Fruit fly (Drosophila melanogaster) whole organism, wandering third instar larva: Measurements from ENCODE around the gene pix.

Experiments
- Dfd ChIP-seq: fragments of >200 bp; optimal IDR thresholded peaks from 2 replicates; lab custom pipeline; 2017; ENCODE audit warnings: missing biosample characterization, missing genetic modification characterization
- Rel ChIP-seq, 2 experiments: fragments of 200-800 bp; sonication (Bioruptor generic) in 1 of 2; optimal IDR thresholded peaks; 2 replicates in 1 of 2; 3 replicates in 1 of 2; lab custom pipeline; 2016 to 2019; ENCODE audit warnings: mild to moderate bottlenecking in 2 of 2, missing biosample characterization in 2 of 2, missing genetic modification characterization in 2 of 2, moderate library complexity in 1 of 2
- dmrt93B ChIP-seq: fragments of 200-800 bp; sonication (Bioruptor generic); optimal IDR thresholded peaks from 2 replicates; lab custom pipeline; 2018; ENCODE audit warnings: missing biosample characterization, mild to moderate bottlenecking, missing genetic modification characterization
- ey ChIP-seq: fragments of 200-800 bp; sonication (Bioruptor generic); optimal IDR thresholded peaks from 2 replicates; lab custom pipeline; 2016; ENCODE audit warnings: missing biosample characterization, missing genetic modification characterization
- pan ChIP-seq: fragments of >200 bp; optimal IDR thresholded peaks from 2 replicates; lab custom pipeline; 2017
- sage ChIP-seq: fragments of 200-800 bp; sonication (Bioruptor generic); optimal IDR thresholded peaks from 2 replicates; lab custom pipeline; 2016; ENCODE audit warnings: missing biosample characterization, mild to moderate bottlenecking, missing genetic modification characterization
- usp ChIP-seq: fragments of >200 bp; optimal IDR thresholded peaks from 2 replicates; lab custom pipeline; 2017; ENCODE audit warnings: missing biosample characterization, missing genetic modification characterization

dm6 chr3L:9011485-9012389 lies 37.2 kb upstream of the pix start:
- TF ChIP-seq usp (GFP tag; lab: Kevin White, UChicago): no peak
- no peak for TF ChIP-seq Dfd
- TF ChIP-seq Rel (GFP tag; optimal IDR thresholded peaks at IDR 0.05; lab: Kevin White, UChicago): no peak
- no peak for TF ChIP-seq Rel (tag; optimal IDR thresholded peaks at IDR 0.05; lab: Kevin White, UChicago)
- TF ChIP-seq dmrt93B: no peak
- TF ChIP-seq ey (GFP tag; lab: Kevin White, UChicago): no peak
- no peak for TF ChIP-seq sage
- TF ChIP-seq pan (lab: Kevin White, UChicago): no peak
